Worm (Caenorhabditis elegans) whole organism, L2 larva: ENCODE data around the gene F46E10.3.

Source experiments
- aly-2 ChIP-seq: fragments of 150-350 bp; optimal IDR thresholded peaks from 2 replicates; lab custom pipeline; 2014; ENCODE audit warnings: missing biosample characterization, missing genetic modification characterization
- ama-1 ChIP-seq: fragments of 150-350 bp; optimal IDR thresholded peaks from 2 replicates; lab custom pipeline; 2018; ENCODE audit warnings: inconsistent platforms
- blmp-1 ChIP-seq: sonication (generic microtip); optimal IDR thresholded peaks from 2 replicates; lab custom pipeline; 2017; ENCODE audit warnings: missing genetic modification characterization, mild to moderate bottlenecking, missing compliant biosample characterization, antibody characterized with exemption, moderate library complexity; ENCODE audit not compliant: insufficient read depth
- elt-3 ChIP-seq: sonication (generic microtip); optimal IDR thresholded peaks from 2 replicates; lab custom pipeline; 2017; ENCODE audit warnings: missing biosample characterization, missing genetic modification characterization
- lin-39 ChIP-seq: fragments of 150-350 bp; optimal IDR thresholded peaks from 2 replicates; lab custom pipeline; 2014; ENCODE audit warnings: missing biosample characterization, missing genetic modification reagents, missing genetic modification characterization
- nhr-6 ChIP-seq: fragments of 150-350 bp; optimal IDR thresholded peaks from 2 replicates; lab custom pipeline; 2014; ENCODE audit warnings: missing biosample characterization, missing genetic modification characterization
- nhr-77 ChIP-seq: fragments of 150-350 bp; optimal IDR thresholded peaks from 2 replicates; lab custom pipeline; 2014; ENCODE audit warnings: missing biosample characterization, missing genetic modification characterization
- sem-4 ChIP-seq: fragments of 150-350 bp; optimal IDR thresholded peaks from 2 replicates; lab custom pipeline; 2014; ENCODE audit warnings: missing biosample characterization, missing genetic modification reagents, missing genetic modification characterization
- unc-62 ChIP-seq: fragments of 150-350 bp; optimal IDR thresholded peaks from 2 replicates; lab custom pipeline; 2014; ENCODE audit warnings: missing biosample characterization, missing genetic modification reagents, missing genetic modification characterization
- zag-1 ChIP-seq: fragments of 150-350 bp; optimal IDR thresholded peaks from 2 replicates; lab custom pipeline; 2014; ENCODE audit warnings: missing biosample characterization, missing genetic modification characterization
- ztf-4 ChIP-seq: fragments of 150-350 bp; optimal IDR thresholded peaks from 2 replicates; lab custom pipeline; 2014; ENCODE audit warnings: missing biosample characterization, missing genetic modification characterization

- TF ChIP-seq unc-62 (GFP tag; lab: Kevin White, UChicago), result no peak
- no peak for TF ChIP-seq zag-1 (tag; lab: Kevin White, UChicago)
- TF ChIP-seq ztf-4 (tag; lab: Kevin White, UChicago), result no peak
- TF ChIP-seq nhr-77 (tag; lab: Kevin White, UChicago), result no peak
- no peak for TF ChIP-seq nhr-6 (tag; lab: Kevin White, UChicago)
- no peak for TF ChIP-seq lin-39 (tag; lab: Kevin White, UChicago)
- TF ChIP-seq blmp-1, result no peak
- no peak for TF ChIP-seq elt-3
- TF ChIP-seq ama-1 (lab: Kevin White, UChicago), result no peak
- TF ChIP-seq aly-2 (tag; lab: Kevin White, UChicago), result no peak
- TF ChIP-seq sem-4 (tag; lab: Kevin White, UChicago), result no peak
These were observed 2.8 kb upstream of the F46E10.3 start for ce11 chrV:6515344-6515743.
